Worm (Caenorhabditis elegans) whole organism, young adult: ENCODE data around the gene F36H5.9.

ENCODE experiments used
- Y53F4B.3 ChIP-seq: fragments of 200-800 bp; sonication (Bioruptor generic); IDR thresholded peaks from 2 replicates; pipeline ENCODE4 v1.3.6; 2022; ENCODE audit warnings: missing genetic modification reagents, missing genetic modification characterization, missing compliant biosample characterization
- hlh-12 ChIP-seq: sonication (generic microtip); optimal IDR thresholded peaks from 2 replicates; lab custom pipeline; 2016; ENCODE audit warnings: missing genetic modification characterization, missing compliant biosample characterization
- lin-26 ChIP-seq: fragments of 200-800 bp; sonication (Bioruptor generic); IDR thresholded peaks from 2 replicates; pipeline ENCODE4 v1.3.6; 2022; ENCODE audit warnings: missing genetic modification reagents, missing genetic modification characterization, missing compliant biosample characterization
- madf-10 ChIP-seq: sonication (generic microtip); optimal IDR thresholded peaks from 2 replicates; lab custom pipeline; 2016; ENCODE audit warnings: mild to moderate bottlenecking, missing genetic modification characterization, missing compliant biosample characterization
- pha-4 ChIP-seq: fragments of 150-350 bp; sonication (generic microtip); optimal IDR thresholded peaks from 2 replicates; lab custom pipeline; 2014; ENCODE audit warnings: missing biosample characterization, missing genetic modification reagents, missing genetic modification characterization
- snpc-1.1 ChIP-seq: sonication (generic microtip); optimal IDR thresholded peaks from 2 replicates; lab custom pipeline; 2017; ENCODE audit warnings: missing genetic modification characterization, mild to moderate bottlenecking, missing compliant biosample characterization, antibody characterized with exemption, moderate library complexity, missing genotype, missing genetic modification reagents; ENCODE audit not compliant: insufficient read depth
- xnd-1 ChIP-seq: sonication (generic microtip); optimal IDR thresholded peaks from 2 replicates; lab custom pipeline; 2016; ENCODE audit warnings: missing genotype, missing genetic modification reagents, missing genetic modification characterization, missing compliant biosample characterization
- ztf-3 ChIP-seq: fragments of 200-800 bp; sonication (Bioruptor generic); optimal IDR thresholded peaks from 2 replicates; lab custom pipeline; 2018; ENCODE audit warnings: mild to moderate bottlenecking, missing genetic modification characterization, missing compliant biosample characterization

- no peak for TF ChIP-seq pha-4 (tag; lab: Kevin White, UChicago)
- TF ChIP-seq snpc-1.1 = no peak
- no peak for TF ChIP-seq lin-26 (GFP tag; lab: Robert Waterston, UW)
- no peak for TF ChIP-seq Y53F4B.3
- no peak for TF ChIP-seq xnd-1
- no peak for TF ChIP-seq madf-10
- TF ChIP-seq hlh-12 (tag; lab: Kevin White, UChicago) = no peak
- TF ChIP-seq ztf-3 = no peak
Measured at ce11 chrII:1787208-1787607, 34.3 kb upstream of the F36H5.9 start.
